Fruit fly (Drosophila melanogaster) Kc167 (cell line): ENCODE results near the gene MESR6.

Experiments used
- Sin3A ChIP-seq: fragments of >200 bp; optimal IDR thresholded peaks from 2 replicates; lab custom pipeline; 2018; ENCODE audit warnings: missing external identifiers
- psq ChIP-seq: fragments of >200 bp; optimal IDR thresholded peaks from 2 replicates; lab custom pipeline; 2017; ENCODE audit warnings: missing external identifiers

DNA sequence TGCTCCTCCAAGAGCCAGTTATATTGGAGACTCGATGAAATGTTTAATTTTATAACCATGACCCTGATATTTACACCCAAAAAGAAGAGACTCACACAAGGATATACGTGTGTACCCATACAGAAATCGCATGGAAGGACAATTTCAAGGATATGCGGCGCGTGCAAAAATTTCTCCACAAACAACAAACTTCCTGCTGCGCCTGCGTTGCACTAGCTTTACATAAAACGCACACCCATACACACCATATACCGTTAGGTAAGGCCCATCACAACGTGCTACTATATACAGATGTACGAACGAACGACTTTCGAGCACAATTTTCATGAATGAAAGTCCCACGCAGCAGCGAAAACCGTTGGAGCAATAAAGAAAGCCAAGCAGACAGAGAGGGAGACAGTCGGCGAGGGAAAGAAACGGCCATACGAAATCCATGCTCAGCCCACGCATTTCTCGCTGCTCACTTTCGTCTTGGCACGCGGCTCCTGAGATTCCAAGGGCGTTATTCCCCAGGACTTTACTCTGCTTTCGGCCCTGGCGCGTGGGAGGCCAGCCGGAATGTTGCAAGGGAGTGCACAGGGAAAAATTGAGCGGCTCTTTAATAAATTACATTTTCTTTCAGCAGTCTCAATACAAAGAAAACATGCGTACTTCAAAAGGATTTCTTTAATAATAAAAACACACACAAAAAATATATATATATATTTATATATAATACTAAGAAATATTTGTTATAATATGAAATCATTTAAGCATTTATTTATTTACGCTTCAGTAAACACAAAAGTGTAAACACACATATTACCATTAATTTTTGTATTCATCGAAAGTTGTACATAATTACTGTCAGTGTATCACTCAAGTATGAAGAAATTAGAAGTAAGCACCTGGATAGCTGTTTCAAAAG is 4.8 kb upstream of the MESR6 start:
- TF ChIP-seq Sin3A = no peak
- TF ChIP-seq psq (lab: Kevin White, UChicago) = no peak
